Worm (Caenorhabditis elegans) whole organism, late embryonic: ENCODE measurements around the gene bpnt-1.

Experiments
- ceh-45 ChIP-seq: fragments of 200-800 bp; sonication (Bioruptor generic); IDR thresholded peaks from 2 replicates; pipeline ENCODE4 v1.3.6; 2022; ENCODE audit warnings: missing genetic modification reagents, missing genetic modification characterization, missing compliant biosample characterization
- ceh-9 ChIP-seq: sonication (generic microtip); optimal IDR thresholded peaks from 2 replicates; lab custom pipeline; 2016; ENCODE audit warnings: mild to moderate bottlenecking, missing genetic modification characterization, inconsistent platforms, missing compliant biosample characterization
- elt-4 ChIP-seq: sonication (generic microtip); optimal IDR thresholded peaks from 2 replicates; lab custom pipeline; 2016; ENCODE audit warnings: missing genetic modification characterization, missing compliant biosample characterization
- fax-1 ChIP-seq: sonication (generic microtip); optimal IDR thresholded peaks from 2 replicates; lab custom pipeline; 2016; ENCODE audit warnings: missing genotype, missing genetic modification characterization, missing compliant biosample characterization
- fkh-10 ChIP-seq: fragments of 150-350 bp; optimal IDR thresholded peaks from 2 replicates; lab custom pipeline; 2014; ENCODE audit warnings: missing biosample characterization, missing genetic modification reagents, missing genetic modification characterization
- hlh-13 ChIP-seq: fragments of 200-800 bp; sonication (Bioruptor generic); optimal IDR thresholded peaks from 2 replicates; lab custom pipeline; 2018; ENCODE audit warnings: mild to moderate bottlenecking, missing genetic modification characterization, missing compliant biosample characterization
- hlh-15 ChIP-seq: sonication (generic microtip); optimal IDR thresholded peaks from 2 replicates; lab custom pipeline; 2016; ENCODE audit warnings: missing genetic modification characterization, missing compliant biosample characterization
- nfya-1 ChIP-seq: sonication (generic microtip); optimal IDR thresholded peaks from 2 replicates; lab custom pipeline; 2017; ENCODE audit warnings: missing genetic modification characterization, mild to moderate bottlenecking, missing compliant biosample characterization, antibody characterized with exemption, moderate library complexity
- nhr-11 ChIP-seq: fragments of 150-350 bp; optimal IDR thresholded peaks from 2 replicates; lab custom pipeline; 2014; ENCODE audit warnings: missing biosample characterization, missing genetic modification characterization
- pat-9 ChIP-seq: fragments of 200-800 bp; sonication (Bioruptor generic); optimal IDR thresholded peaks from 2 replicates; lab custom pipeline; 2018; ENCODE audit warnings: mild to moderate bottlenecking, missing genetic modification characterization, moderate library complexity, missing compliant biosample characterization
- rnt-1 ChIP-seq: sonication (generic microtip); optimal IDR thresholded peaks from 2 replicates; lab custom pipeline; 2016; ENCODE audit warnings: missing genetic modification characterization, missing compliant biosample characterization
- tbx-2 ChIP-seq: sonication (generic microtip); optimal IDR thresholded peaks from 2 replicates; lab custom pipeline; 2016; ENCODE audit warnings: missing genetic modification characterization, missing compliant biosample characterization

ce11 chrII:4372406-4372805 lies 47.6 kb upstream of the bpnt-1 start, which contains the start of gene paic-1:
- TF ChIP-seq tbx-2 (tag; lab: Kevin White, UChicago) = no peak
- no peak for TF ChIP-seq ceh-45 (GFP tag; lab: Robert Waterston, UW)
- TF ChIP-seq hlh-13 (GFP tag; lab: Kevin White, UChicago) = no peak
- TF ChIP-seq ceh-9 = no peak
- TF ChIP-seq nfya-1 (tag; lab: Kevin White, UChicago) = no peak
- no peak for TF ChIP-seq hlh-15
- TF ChIP-seq fax-1 (tag; lab: Kevin White, UChicago) = no peak
- TF ChIP-seq pat-9 (tag; lab: Kevin White, UChicago) = no peak
- TF ChIP-seq fkh-10 = no peak
- no peak for TF ChIP-seq nhr-11 (tag; lab: Kevin White, UChicago)
- TF ChIP-seq elt-4 = no peak
- no peak for TF ChIP-seq rnt-1 (tag; lab: Kevin White, UChicago)
